Worm (Caenorhabditis elegans) whole organism, L1 larva: Measurements from ENCODE around the gene mca-3.

Experiments
- ets-5 ChIP-seq: fragments of 200-800 bp; sonication (Bioruptor generic); IDR thresholded peaks from 2 replicates; pipeline ENCODE4 v1.3.6; 2022; ENCODE audit warnings: missing genetic modification characterization, missing compliant biosample characterization
- jun-1 ChIP-seq: fragments of 150-350 bp; optimal IDR thresholded peaks from 2 replicates; lab custom pipeline; 2014; ENCODE audit warnings: missing biosample characterization, missing genetic modification reagents, missing genetic modification characterization

- TF ChIP-seq ets-5 (GFP tag; lab: Robert Waterston, UW) (no peak), jun-1 (tag; lab: Kevin White, UChicago) (no peak)
Measured at ce11 chrIV:3163562-3163961, 30.6 kb upstream of the mca-3 start.
